Worm (Caenorhabditis elegans) whole organism, L2 larva: ENCODE results near the gene col-38.

Experiments used
- C34F6.9 ChIP-seq: fragments of 150-350 bp; optimal IDR thresholded peaks from 2 replicates; lab custom pipeline; 2014; ENCODE audit warnings: missing biosample characterization, missing genetic modification characterization
- F13H6.1 ChIP-seq: sonication (generic microtip); optimal IDR thresholded peaks from 2 replicates; lab custom pipeline; 2016; ENCODE audit warnings: missing genetic modification characterization, missing compliant biosample characterization
- R02D3.7 ChIP-seq: fragments of 150-350 bp; optimal IDR thresholded peaks from 2 replicates; lab custom pipeline; 2014; ENCODE audit warnings: missing biosample characterization, missing genetic modification characterization
- Y55F3AM.14 ChIP-seq: fragments of 200-800 bp; sonication (Bioruptor generic); optimal IDR thresholded peaks from 2 replicates; lab custom pipeline; 2018; ENCODE audit warnings: mild to moderate bottlenecking, missing genetic modification characterization, missing compliant biosample characterization
- ZK546.5 ChIP-seq: sonication (generic microtip); optimal IDR thresholded peaks from 2 replicates; lab custom pipeline; 2017; ENCODE audit warnings: missing biosample characterization, missing genetic modification characterization
- ama-1 ChIP-seq: fragments of 150-350 bp; optimal IDR thresholded peaks from 2 replicates; lab custom pipeline; 2018; ENCODE audit warnings: inconsistent platforms
- blmp-1 ChIP-seq: sonication (generic microtip); optimal IDR thresholded peaks from 2 replicates; lab custom pipeline; 2017; ENCODE audit warnings: missing genetic modification characterization, mild to moderate bottlenecking, missing compliant biosample characterization, antibody characterized with exemption, moderate library complexity; ENCODE audit not compliant: insufficient read depth
- crh-2 ChIP-seq: sonication (generic microtip); optimal IDR thresholded peaks from 2 replicates; lab custom pipeline; 2017; ENCODE audit warnings: missing biosample characterization, missing genetic modification characterization
- dmd-4 ChIP-seq: sonication (generic microtip); optimal IDR thresholded peaks from 2 replicates; lab custom pipeline; 2017; ENCODE audit warnings: missing biosample characterization, missing genetic modification characterization
- egl-27 ChIP-seq: sonication (generic microtip); optimal IDR thresholded peaks from 3 replicates; lab custom pipeline; 2017; ENCODE audit warnings: missing biosample characterization, missing genetic modification reagents, missing genetic modification characterization
- fos-1 ChIP-seq: fragments of 150-350 bp; optimal IDR thresholded peaks from 2 replicates; lab custom pipeline; 2014; ENCODE audit warnings: missing biosample characterization, missing genetic modification characterization
- gmeb-1 ChIP-seq: fragments of 150-350 bp; optimal IDR thresholded peaks from 2 replicates; lab custom pipeline; 2014; ENCODE audit warnings: missing biosample characterization, missing genetic modification characterization
- lin-11 ChIP-seq: fragments of 150-350 bp; sonication (generic microtip); optimal IDR thresholded peaks from 2 replicates; lab custom pipeline; 2014; ENCODE audit warnings: missing biosample characterization, missing genetic modification characterization, inconsistent platforms, mixed read lengths
- lin-13 ChIP-seq: fragments of 150-350 bp; optimal IDR thresholded peaks from 2 replicates; lab custom pipeline; 2014; ENCODE audit warnings: missing biosample characterization, missing genetic modification reagents, missing genetic modification characterization
- lin-39 ChIP-seq: fragments of 150-350 bp; optimal IDR thresholded peaks from 2 replicates; lab custom pipeline; 2014; ENCODE audit warnings: missing biosample characterization, missing genetic modification reagents, missing genetic modification characterization
- lsy-2 ChIP-seq, 2 experiments: fragments of 150-350 bp in 1 of 2; sonication (generic microtip) in 1 of 2; optimal IDR thresholded peaks; 2 replicates each; lab custom pipeline; 2014 to 2017; ENCODE audit warnings: missing biosample characterization in 2 of 2, missing genetic modification characterization in 2 of 2
- nhr-11 ChIP-seq: fragments of 150-350 bp; optimal IDR thresholded peaks from 2 replicates; lab custom pipeline; 2014; ENCODE audit warnings: missing biosample characterization, missing genetic modification characterization
- nhr-21 ChIP-seq: fragments of 150-350 bp; optimal IDR thresholded peaks from 2 replicates; lab custom pipeline; 2014; ENCODE audit warnings: missing biosample characterization, missing genetic modification characterization
- nhr-23 ChIP-seq: fragments of 150-350 bp; optimal IDR thresholded peaks from 2 replicates; lab custom pipeline; 2014; ENCODE audit warnings: missing biosample characterization, missing genetic modification reagents, missing genetic modification characterization
- nhr-237 ChIP-seq: fragments of 150-350 bp; optimal IDR thresholded peaks from 2 replicates; lab custom pipeline; 2014; ENCODE audit warnings: missing biosample characterization, missing genetic modification characterization
- nhr-25 ChIP-seq: fragments of 150-350 bp; sonication (generic microtip); optimal IDR thresholded peaks from 3 replicates; lab custom pipeline; 2014; ENCODE audit warnings: missing biosample characterization, missing genetic modification characterization
- nhr-77 ChIP-seq: fragments of 150-350 bp; optimal IDR thresholded peaks from 2 replicates; lab custom pipeline; 2014; ENCODE audit warnings: missing biosample characterization, missing genetic modification characterization
- sem-4 ChIP-seq: fragments of 150-350 bp; optimal IDR thresholded peaks from 2 replicates; lab custom pipeline; 2014; ENCODE audit warnings: missing biosample characterization, missing genetic modification reagents, missing genetic modification characterization
- sma-3 ChIP-seq: sonication (generic microtip); optimal IDR thresholded peaks from 2 replicates; lab custom pipeline; 2016; ENCODE audit warnings: missing genetic modification reagents, missing genetic modification characterization, missing compliant biosample characterization
- sma-9 ChIP-seq, 2 experiments: fragments of 150-350 bp in 1 of 2; sonication (generic microtip) in 1 of 2; optimal IDR thresholded peaks; 2 replicates each; lab custom pipeline; 2014 to 2016; ENCODE audit warnings: missing genetic modification characterization in 2 of 2, mild to moderate bottlenecking in 1 of 2, missing biosample characterization in 1 of 2, missing compliant biosample characterization in 1 of 2, missing genetic modification reagents in 1 of 2, moderate library complexity in 1 of 2
- unc-39 ChIP-seq: fragments of 150-350 bp; optimal IDR thresholded peaks from 2 replicates; lab custom pipeline; 2014; ENCODE audit warnings: missing biosample characterization, missing genetic modification characterization
- unc-55 ChIP-seq: fragments of 150-350 bp; sonication (generic microtip); optimal IDR thresholded peaks from 3 replicates; lab custom pipeline; 2014; ENCODE audit warnings: missing biosample characterization, missing genetic modification reagents, missing genetic modification characterization
- zag-1 ChIP-seq: fragments of 150-350 bp; optimal IDR thresholded peaks from 2 replicates; lab custom pipeline; 2014; ENCODE audit warnings: missing biosample characterization, missing genetic modification characterization
- ztf-4 ChIP-seq: fragments of 150-350 bp; optimal IDR thresholded peaks from 2 replicates; lab custom pipeline; 2014; ENCODE audit warnings: missing biosample characterization, missing genetic modification characterization

The col-38 gene

ce11 chrII:8602337-8602944, 33.6 kb upstream of the col-38 start, which contains the start of the genes cpf-1 and rpl-26 (continued):
- no peak for TF ChIP-seq nhr-23 (tag; lab: Kevin White, UChicago)
- peak; percentile 24 for TF ChIP-seq sma-9 (GFP tag; optimal IDR thresholded peaks at IDR 0.05; lab: Kevin White, UChicago)
- TF ChIP-seq sma-9 (tag; optimal IDR thresholded peaks at IDR 0.05; lab: Kevin White, UChicago) = no peak
- TF ChIP-seq Y55F3AM.14 = no peak
- no peak for TF ChIP-seq R02D3.7 (tag; lab: Kevin White, UChicago)
- no peak for TF ChIP-seq blmp-1 (tag; lab: Kevin White, UChicago)
- peak; percentile 4 for TF ChIP-seq sma-3 (GFP tag; lab: Kevin White, UChicago)

DNA sequence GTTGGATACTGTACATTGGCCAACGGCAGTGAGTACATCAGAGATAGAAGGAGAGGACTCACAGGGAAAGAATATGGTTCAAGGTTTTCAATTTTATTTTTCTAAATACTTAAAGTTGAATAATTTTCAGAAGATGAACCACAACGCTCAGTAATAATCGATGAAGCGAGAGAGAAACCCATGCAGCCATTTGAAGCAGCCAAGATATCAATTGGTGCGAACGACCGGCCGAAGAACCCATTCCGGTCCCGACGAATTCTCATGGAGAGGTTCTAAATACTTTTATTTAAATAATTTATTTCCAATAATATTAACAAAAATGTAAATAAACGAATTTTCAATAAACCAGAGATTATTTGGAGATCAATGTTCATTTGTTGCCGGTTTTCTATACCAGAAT, 31.3 kb upstream of the col-38 start, which contains the start of gene pigg-1:
TSS of gene pigg-1 (minus strand) at position 101 of the 400 bp plus-strand sequence.
- TF ChIP-seq nhr-11 (no peak), lin-13 (GFP tag; lab: Kevin White, UChicago) (no peak)
- TF ChIP-seq, all 48 proteins: peak for 0

ce11 chrII:8599214-8599613, 30.3 kb upstream of the col-38 start, which contains the start of gene F28C6.5:
Gene F28C6.5 (plus strand): TSS chrII:8599514.
- TF ChIP-seq ZK546.5 (tag; lab: Kevin White, UChicago) (no peak), unc-39 (tag; lab: Kevin White, UChicago) (no peak), nhr-23 (tag; lab: Kevin White, UChicago) (no peak)

- TF ChIP-seq lsy-2 (tag; optimal IDR thresholded peaks at IDR 0.05; lab: Kevin White, UChicago) (no peak), sem-4 (tag; lab: Kevin White, UChicago) (no peak), ZK546.5 (tag; lab: Kevin White, UChicago) (no peak), zag-1 (tag; lab: Kevin White, UChicago) (no peak), gmeb-1 (tag; lab: Kevin White, UChicago) (no peak), nhr-11 (no peak), unc-39 (tag; lab: Kevin White, UChicago) (no peak), nhr-77 (no peak), fos-1 (no peak), F13H6.1 (tag; lab: Kevin White, UChicago) (no peak), ztf-4 (tag; lab: Kevin White, UChicago) (no peak)
Observed at ce11 chrII:8593840-8594625, 25.1 kb upstream of the col-38 start, which contains the start of gene aptf-3. Gene aptf-3 (plus strand): TSS chrII:8594190.

DNA sequence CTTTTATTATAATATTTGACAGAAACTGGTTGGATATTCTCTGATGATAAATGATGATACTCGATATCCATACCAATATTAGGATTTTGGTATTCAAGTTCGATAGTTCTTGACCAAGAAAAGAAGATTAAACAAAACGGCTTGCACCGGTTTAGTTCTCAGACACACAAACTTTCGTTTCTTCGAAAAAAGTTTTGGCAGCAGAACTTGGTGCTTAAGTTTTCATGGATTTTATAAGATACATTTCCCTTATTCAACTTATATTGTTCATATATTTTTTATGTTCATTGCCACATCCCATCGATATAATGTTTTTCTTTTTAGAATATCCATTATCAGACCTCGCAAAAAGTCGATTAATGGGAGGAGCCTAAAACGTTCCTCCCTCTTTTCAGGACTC, 21.8 kb upstream of the col-38 start, which contains the start of gene aptf-4:
TSS of gene aptf-4 (plus strand) at position 301 of the 400 bp plus-strand sequence.
- no peak for TF ChIP-seq nhr-25 (tag; lab: Kevin White, UChicago)
- TF ChIP-seq egl-27 (tag; lab: Kevin White, UChicago) = no peak
- no peak for TF ChIP-seq zag-1 (tag; lab: Kevin White, UChicago)
- TF ChIP-seq blmp-1 (tag; lab: Kevin White, UChicago) = no peak
- TF ChIP-seq crh-2 = no peak
- no peak for TF ChIP-seq ama-1
- peak; percentile 26 for TF ChIP-seq unc-55

DNA sequence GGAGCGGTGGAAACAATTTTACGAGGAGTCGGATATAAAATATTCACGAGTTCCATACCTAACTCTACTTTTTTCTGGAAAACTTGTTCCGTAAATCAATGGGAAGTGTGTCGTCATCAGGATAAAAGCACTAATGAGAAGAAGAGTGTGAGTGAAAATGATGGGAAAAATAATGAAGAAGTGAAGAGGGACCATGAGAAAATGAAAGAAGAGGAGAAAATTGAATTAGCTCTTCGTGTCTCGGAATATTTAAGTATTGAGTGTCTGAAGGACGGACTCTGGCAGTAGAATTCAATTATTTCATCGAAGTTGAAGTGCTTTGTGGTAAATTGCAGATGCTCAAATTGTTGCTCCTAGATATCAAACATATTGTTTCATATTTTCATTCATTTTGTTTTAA, 20.3 kb upstream of the col-38 start:
- TF ChIP-seq crh-2 (peak; percentile 35), zag-1 (tag; lab: Kevin White, UChicago) (peak; percentile 40), sma-9 (GFP tag; optimal IDR thresholded peaks at IDR 0.05; lab: Kevin White, UChicago) (peak; percentile 38), sma-9 (tag; optimal IDR thresholded peaks at IDR 0.05; lab: Kevin White, UChicago) (no peak), lsy-2 (tag; optimal IDR thresholded peaks at IDR 0.05; lab: Kevin White, UChicago) (peak in 1 of 2 experiments; percentile 39), lin-11 (tag; lab: Kevin White, UChicago) (no peak), C34F6.9 (tag; lab: Kevin White, UChicago) (peak; percentile 49), nhr-11 (no peak), unc-55 (peak; percentile 17)

ce11 chrII:8588442-8588841, 19.6 kb upstream of the col-38 start:
- TF ChIP-seq lin-11 (tag; lab: Kevin White, UChicago) (no peak), nhr-237 (tag; lab: Kevin White, UChicago) (no peak), lin-39 (tag; lab: Kevin White, UChicago) (peak; percentile 16), dmd-4 (tag; lab: Kevin White, UChicago) (no peak), nhr-21 (tag; lab: Kevin White, UChicago) (no peak)
